Worm (Caenorhabditis elegans) whole organism, L1 larva: ENCODE data around the gene cyp-33C3.

Experiments
- lin-39 ChIP-seq: fragments of 150-350 bp; optimal IDR thresholded peaks from 2 replicates; lab custom pipeline; 2014; ENCODE audit warnings: missing biosample characterization, missing genetic modification reagents, missing genetic modification characterization
- mab-9 ChIP-seq: fragments of 200-800 bp; sonication (Bioruptor generic); IDR thresholded peaks from 2 replicates; pipeline ENCODE4 v1.3.6; 2022; ENCODE audit warnings: missing genetic modification reagents, missing genetic modification characterization, missing compliant biosample characterization
- nhr-11 ChIP-seq: fragments of 150-350 bp; optimal IDR thresholded peaks from 2 replicates; lab custom pipeline; 2014; ENCODE audit warnings: missing biosample characterization, missing genetic modification characterization
- nhr-12 ChIP-seq: sonication (generic microtip); optimal IDR thresholded peaks from 2 replicates; lab custom pipeline; 2017; ENCODE audit warnings: missing biosample characterization, missing genetic modification characterization
- nhr-77 ChIP-seq: fragments of 150-350 bp; optimal IDR thresholded peaks from 2 replicates; lab custom pipeline; 2014; ENCODE audit warnings: missing biosample characterization, missing genetic modification characterization
- pag-3 ChIP-seq: sonication (generic microtip); optimal IDR thresholded peaks from 2 replicates; lab custom pipeline; 2017; ENCODE audit warnings: missing genetic modification characterization, mild to moderate bottlenecking, missing compliant biosample characterization, antibody characterized with exemption, borderline replicate concordance; ENCODE audit not compliant: insufficient read depth
- skn-1 ChIP-seq: fragments of 150-350 bp; optimal IDR thresholded peaks from 2 replicates; lab custom pipeline; 2014; ENCODE audit warnings: missing biosample characterization, missing genetic modification characterization

DNA sequence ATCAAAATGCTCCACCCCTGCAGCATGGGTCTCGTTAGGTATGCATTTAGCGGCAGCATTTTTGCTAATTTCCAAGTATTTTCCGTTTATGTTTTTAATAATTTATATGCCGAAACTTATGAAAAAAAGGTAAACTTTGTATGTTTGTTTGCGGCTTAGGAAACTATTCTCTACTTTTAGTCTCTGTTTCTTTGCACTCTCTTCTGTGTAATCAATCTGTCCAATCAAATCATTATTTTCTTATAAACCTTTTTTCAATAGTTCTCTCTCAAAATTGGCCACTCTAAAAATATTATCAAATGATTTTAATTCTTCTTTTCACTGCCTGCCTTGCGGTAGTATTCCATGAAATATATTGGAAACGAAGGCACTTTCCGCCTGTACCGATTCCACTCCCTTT is 4.6 kb upstream of the cyp-33C3 start:
- TF ChIP-seq nhr-12 (tag; lab: Kevin White, UChicago) (no peak), nhr-77 (tag; lab: Kevin White, UChicago) (no peak), mab-9 (no peak), lin-39 (no peak), nhr-11 (tag; lab: Kevin White, UChicago) (no peak), pag-3 (no peak), skn-1 (tag; lab: Kevin White, UChicago) (no peak)
